Worm (Caenorhabditis elegans) whole organism, L4 larva: ENCODE data around the gene C14A4.7.
A peak's percentile ranks its signal among the peaks of the same experiment; 100 is the strongest.

Source experiments
- D1046.2 ChIP-seq: fragments of 200-800 bp; sonication (Bioruptor generic); IDR thresholded peaks from 2 replicates; pipeline ENCODE4 v1.3.6; 2022; ENCODE audit warnings: missing genetic modification characterization, missing compliant biosample characterization
- F10B5.3 ChIP-seq: sonication (generic microtip); optimal IDR thresholded peaks from 2 replicates; lab custom pipeline; 2016; ENCODE audit warnings: mild to moderate bottlenecking, missing genetic modification characterization, missing compliant biosample characterization
- F26F4.8 ChIP-seq: fragments of 200-800 bp; sonication (Bioruptor generic); conservative IDR thresholded peaks from 2 replicates; pipeline ENCODE4 v1.3.6; 2022; ENCODE audit warnings: missing genetic modification characterization, missing compliant biosample characterization
- Y105C5A.15 ChIP-seq: fragments of 200-800 bp; sonication (Bioruptor generic); IDR thresholded peaks from 2 replicates; pipeline ENCODE4 v1.3.6; 2022; ENCODE audit warnings: missing genetic modification characterization, missing compliant biosample characterization
- Y75B8A.6 ChIP-seq: fragments of 200-800 bp; sonication (Bioruptor generic); IDR thresholded peaks from 2 replicates; pipeline ENCODE4 v1.3.6; 2022; ENCODE audit warnings: missing genetic modification reagents, missing genetic modification characterization, missing compliant biosample characterization
- arid-1 ChIP-seq: fragments of 200-800 bp; sonication (Bioruptor generic); conservative IDR thresholded peaks from 2 replicates; pipeline ENCODE4 v1.3.6; 2022; ENCODE audit warnings: missing genetic modification reagents, missing genetic modification characterization, missing compliant biosample characterization
- ceh-28 ChIP-seq: fragments of 150-350 bp; optimal IDR thresholded peaks from 2 replicates; lab custom pipeline; 2014; ENCODE audit warnings: missing biosample characterization, missing genetic modification reagents, missing genetic modification characterization
- ceh-32 ChIP-seq: sonication (generic microtip); optimal IDR thresholded peaks from 2 replicates; lab custom pipeline; 2016; ENCODE audit warnings: mild to moderate bottlenecking, missing genetic modification characterization, missing compliant biosample characterization; ENCODE audit not compliant: poor library complexity
- ceh-62 ChIP-seq: sonication (generic microtip); optimal IDR thresholded peaks from 2 replicates; lab custom pipeline; 2017; ENCODE audit warnings: missing biosample characterization, missing genetic modification characterization
- ceh-82 ChIP-seq: sonication (generic microtip); optimal IDR thresholded peaks from 2 replicates; lab custom pipeline; 2017; ENCODE audit warnings: missing biosample characterization, missing genetic modification characterization
- ctbp-1 ChIP-seq: fragments of 200-800 bp; sonication (Bioruptor generic); IDR thresholded peaks from 2 replicates; pipeline ENCODE4 v1.3.6; 2022; ENCODE audit warnings: missing genetic modification reagents, missing genetic modification characterization, missing compliant biosample characterization
- dve-1 ChIP-seq: sonication (generic microtip); optimal IDR thresholded peaks from 2 replicates; lab custom pipeline; 2017; ENCODE audit warnings: antibody characterized with exemption, mild to moderate bottlenecking, missing genetic modification characterization, missing compliant biosample characterization; ENCODE audit not compliant: insufficient read depth
- egl-27 ChIP-seq: sonication (generic microtip); optimal IDR thresholded peaks from 3 replicates; lab custom pipeline; 2017; ENCODE audit warnings: missing biosample characterization, missing genetic modification reagents, missing genetic modification characterization
- egl-43 ChIP-seq: fragments of 200-800 bp; sonication (Bioruptor generic); IDR thresholded peaks from 2 replicates; pipeline ENCODE4 v1.3.6; 2022; ENCODE audit warnings: missing genetic modification reagents, missing genetic modification characterization, missing compliant biosample characterization
- fkh-10 ChIP-seq: fragments of 150-350 bp; optimal IDR thresholded peaks from 2 replicates; lab custom pipeline; 2014; ENCODE audit warnings: missing biosample characterization, missing genetic modification reagents, missing genetic modification characterization
- fos-1 ChIP-seq: fragments of 150-350 bp; optimal IDR thresholded peaks from 2 replicates; lab custom pipeline; 2014; ENCODE audit warnings: missing biosample characterization, missing genetic modification characterization
- hif-1 ChIP-seq, 2 experiments: sonication (generic microtip); optimal IDR thresholded peaks; 2 replicates each; lab custom pipeline; 2016 to 2017; ENCODE audit warnings: missing compliant biosample characterization in 2 of 2, missing genetic modification characterization in 2 of 2, missing genetic modification reagents in 2 of 2, missing genotype in 2 of 2, mild to moderate bottlenecking in 1 of 2
- hlh-11 ChIP-seq: fragments of 200-800 bp; sonication (Bioruptor generic); optimal IDR thresholded peaks from 2 replicates; lab custom pipeline; 2018; ENCODE audit warnings: mild to moderate bottlenecking, missing genetic modification characterization, missing compliant biosample characterization
- hmg-1.1 ChIP-seq: fragments of 200-800 bp; sonication (Bioruptor generic); IDR thresholded peaks from 2 replicates; pipeline ENCODE4 v1.3.6; 2022; ENCODE audit warnings: missing genetic modification reagents, missing genetic modification characterization, missing compliant biosample characterization
- jun-1 ChIP-seq: fragments of 150-350 bp; optimal IDR thresholded peaks from 2 replicates; lab custom pipeline; 2014; ENCODE audit warnings: missing biosample characterization, missing genetic modification reagents, missing genetic modification characterization
- lim-7 ChIP-seq: fragments of 200-800 bp; sonication (Bioruptor generic); IDR thresholded peaks from 2 replicates; pipeline ENCODE4 v1.3.6; 2022; ENCODE audit warnings: missing genetic modification characterization, missing compliant biosample characterization
- lin-13 ChIP-seq: fragments of 150-350 bp; optimal IDR thresholded peaks from 2 replicates; lab custom pipeline; 2014; ENCODE audit warnings: missing biosample characterization, missing genetic modification reagents, missing genetic modification characterization
- lin-15B ChIP-seq: fragments of 150-350 bp; sonication (generic microtip); optimal IDR thresholded peaks from 3 replicates; lab custom pipeline; 2014; ENCODE audit warnings: missing biosample characterization, missing genetic modification characterization
- lin-29 ChIP-seq: fragments of 200-800 bp; sonication (Bioruptor generic); IDR thresholded peaks from 2 replicates; pipeline ENCODE4 v1.3.6; 2022; ENCODE audit warnings: missing genetic modification reagents, missing genetic modification characterization, missing compliant biosample characterization
- madf-9 ChIP-seq: fragments of 200-800 bp; sonication (Bioruptor generic); conservative IDR thresholded peaks from 2 replicates; pipeline ENCODE4 v1.3.6; 2022; ENCODE audit warnings: missing genetic modification reagents, missing genetic modification characterization, missing compliant biosample characterization
- mdl-1 ChIP-seq, 2 experiments: fragments of 150-350 bp in 1 of 2; sonication (generic microtip) in 1 of 2; optimal IDR thresholded peaks; 2 replicates each; lab custom pipeline; 2014 to 2017; ENCODE audit warnings: missing biosample characterization in 2 of 2, missing genetic modification characterization in 2 of 2
- mdt-29 ChIP-seq: fragments of 200-800 bp; sonication (Bioruptor generic); IDR thresholded peaks from 2 replicates; pipeline ENCODE4 v1.3.6; 2022; ENCODE audit warnings: missing genetic modification reagents, missing genetic modification characterization, missing compliant biosample characterization
- mep-1 ChIP-seq: fragments of 150-350 bp; sonication (generic microtip); optimal IDR thresholded peaks from 3 replicates; lab custom pipeline; 2014; ENCODE audit warnings: missing biosample characterization, missing genetic modification characterization
- mes-2 ChIP-seq: sonication (generic microtip); optimal IDR thresholded peaks from 2 replicates; lab custom pipeline; 2016; ENCODE audit warnings: missing genotype, mild to moderate bottlenecking, missing genetic modification characterization, missing compliant biosample characterization; ENCODE audit not compliant: poor library complexity, severe bottlenecking
- nhr-111 ChIP-seq: fragments of 200-800 bp; sonication (Bioruptor generic); optimal IDR thresholded peaks from 2 replicates; lab custom pipeline; 2018; ENCODE audit warnings: mild to moderate bottlenecking, missing genetic modification characterization, missing compliant biosample characterization
- nhr-237 ChIP-seq: sonication (generic microtip); optimal IDR thresholded peaks from 2 replicates; lab custom pipeline; 2017; ENCODE audit warnings: missing biosample characterization, missing genetic modification characterization
- nhr-25 ChIP-seq: sonication (generic microtip); optimal IDR thresholded peaks from 2 replicates; lab custom pipeline; 2017; ENCODE audit warnings: missing genetic modification characterization, mild to moderate bottlenecking, missing compliant biosample characterization, antibody characterized with exemption, moderate library complexity, borderline replicate concordance; ENCODE audit not compliant: insufficient read depth
- nhr-41 ChIP-seq: fragments of 200-800 bp; sonication (Bioruptor generic); IDR thresholded peaks from 2 replicates; pipeline ENCODE4 v1.3.6; 2022; ENCODE audit warnings: missing genetic modification reagents, missing genetic modification characterization, missing compliant biosample characterization
- nhr-48 ChIP-seq: sonication (generic microtip); optimal IDR thresholded peaks from 2 replicates; lab custom pipeline; 2016; ENCODE audit warnings: mild to moderate bottlenecking, missing genetic modification characterization, missing compliant biosample characterization
- pha-4 ChIP-seq, 2 experiments: fragments of 150-350 bp in 1 of 2; fragments of 200-800 bp in 1 of 2; sonication (Bioruptor generic) in 1 of 2; IDR thresholded peaks in 1 of 2; optimal IDR thresholded peaks in 1 of 2; 2 replicates each; pipeline versions ENCODE4 v1.3.6 to Lab custom; 2014 to 2022; ENCODE audit warnings: missing genetic modification characterization in 2 of 2, missing genetic modification reagents in 2 of 2, missing biosample characterization in 1 of 2, missing compliant biosample characterization in 1 of 2
- php-3 ChIP-seq: fragments of 200-800 bp; sonication (Bioruptor generic); IDR thresholded peaks from 2 replicates; pipeline ENCODE4 v1.3.6; 2022; ENCODE audit warnings: missing genetic modification reagents, missing genetic modification characterization, missing compliant biosample characterization
- rbr-2 ChIP-seq: sonication (generic microtip); optimal IDR thresholded peaks from 2 replicates; lab custom pipeline; 2016; ENCODE audit warnings: missing genotype, missing genetic modification characterization, missing compliant biosample characterization
- snpc-1.2 ChIP-seq: fragments of 200-800 bp; sonication (Bioruptor generic); IDR thresholded peaks from 2 replicates; pipeline ENCODE4 v1.3.6; 2022; ENCODE audit warnings: missing genetic modification reagents, missing genetic modification characterization, missing compliant biosample characterization
- spr-1 ChIP-seq: sonication (generic microtip); optimal IDR thresholded peaks from 2 replicates; lab custom pipeline; 2016; ENCODE audit warnings: mild to moderate bottlenecking, missing genetic modification characterization, missing compliant biosample characterization
- spr-3 ChIP-seq: fragments of 200-800 bp; sonication (Bioruptor generic); optimal IDR thresholded peaks from 2 replicates; lab custom pipeline; 2018; ENCODE audit warnings: mild to moderate bottlenecking, missing genetic modification characterization, missing compliant biosample characterization
- tag-97 ChIP-seq: fragments of 200-800 bp; sonication (Bioruptor generic); IDR thresholded peaks from 2 replicates; pipeline ENCODE4 v1.3.6; 2022; ENCODE audit warnings: missing genetic modification characterization, missing compliant biosample characterization
- unc-130 ChIP-seq: sonication (generic microtip); optimal IDR thresholded peaks from 2 replicates; lab custom pipeline; 2016; ENCODE audit warnings: missing genetic modification reagents, missing genetic modification characterization, missing compliant biosample characterization
- zfp-2 ChIP-seq: sonication (generic microtip); optimal IDR thresholded peaks from 2 replicates; lab custom pipeline; 2016; ENCODE audit warnings: mild to moderate bottlenecking, missing genetic modification characterization, missing compliant biosample characterization
- zfp-3 ChIP-seq: fragments of 200-800 bp; sonication (Bioruptor generic); conservative IDR thresholded peaks from 2 replicates; pipeline ENCODE4 v1.3.6; 2022; ENCODE audit warnings: missing genetic modification reagents, missing genetic modification characterization, missing compliant biosample characterization
- zip-11 ChIP-seq: fragments of 200-800 bp; sonication (Bioruptor generic); IDR thresholded peaks from 2 replicates; pipeline ENCODE4 v1.3.6; 2022; ENCODE audit warnings: missing genetic modification characterization, missing compliant biosample characterization

The C14A4.7 gene

DNA sequence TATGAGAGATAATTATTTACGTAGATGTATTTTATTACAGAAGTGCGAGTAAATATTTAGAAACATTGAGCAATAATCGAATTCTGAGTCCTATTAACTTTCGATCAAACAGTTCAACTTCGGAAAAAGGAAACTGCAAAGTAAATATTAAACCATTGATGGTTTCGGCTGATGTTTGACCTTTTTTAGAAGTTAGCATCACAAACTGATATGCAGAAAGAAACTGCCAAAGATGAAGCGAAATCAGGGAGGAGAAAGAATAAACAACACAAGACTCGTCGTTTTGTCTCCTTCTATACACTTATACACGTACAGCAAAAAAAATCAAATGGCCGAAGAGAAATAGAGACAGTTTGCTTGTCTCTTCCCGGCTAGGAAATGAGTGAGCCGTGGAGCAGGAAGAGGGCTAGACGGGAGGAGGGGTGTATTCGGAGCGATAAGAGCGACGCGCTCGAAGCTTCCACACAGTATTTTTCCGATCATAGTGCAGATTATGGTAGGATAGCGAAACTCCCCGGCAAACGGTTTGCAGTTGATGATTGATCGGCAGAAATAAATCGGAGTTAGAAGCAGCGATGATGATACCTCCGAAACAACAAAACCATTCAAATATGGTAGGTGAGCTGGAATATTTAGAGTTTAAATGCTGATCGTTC lies 39.7 kb downstream of the C14A4.7 start (continued):
- no peak for TF ChIP-seq rbr-2
- TF ChIP-seq nhr-48 (tag; lab: Kevin White, UChicago) = no peak
- TF ChIP-seq zfp-2 (tag; lab: Kevin White, UChicago) = no peak
- TF ChIP-seq hlh-11 (tag; lab: Kevin White, UChicago) = peak; percentile 36
- TF ChIP-seq, all 104 proteins: peak for 18

DNA sequence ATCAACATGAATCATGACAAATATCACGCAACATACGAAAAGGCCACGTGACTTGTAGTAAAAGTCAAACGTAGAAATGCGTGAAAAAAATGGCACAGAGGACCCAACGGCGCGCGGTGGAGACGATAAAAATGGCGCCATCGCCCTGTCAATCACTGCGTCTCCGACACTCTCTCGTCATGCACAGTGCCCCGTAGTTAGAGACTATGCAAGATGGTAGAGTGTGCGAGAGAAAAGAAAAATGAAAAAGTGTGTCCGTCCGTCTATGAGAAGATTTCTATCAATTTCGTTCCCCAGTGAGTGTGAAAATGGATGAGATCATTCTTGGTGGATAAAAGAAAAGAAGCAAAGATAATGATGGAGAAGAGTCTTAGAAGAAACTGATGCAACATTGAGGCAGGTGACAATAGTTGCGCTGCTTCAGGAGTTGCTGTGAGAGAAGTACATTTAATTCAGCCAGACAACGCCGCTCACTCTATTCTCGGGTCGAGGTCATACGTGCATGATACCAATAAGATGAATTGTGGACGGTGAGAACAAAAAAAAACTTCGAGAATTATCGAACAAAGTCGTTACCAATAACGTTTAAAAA lies 40.8 kb downstream of the C14A4.7 start:
- no peak for TF ChIP-seq ceh-32 (tag; lab: Kevin White, UChicago)
- no peak for TF ChIP-seq ceh-62 (tag; lab: Kevin White, UChicago)
- peak in 1 of 2 experiments; percentile 49 for TF ChIP-seq hif-1 (tag; optimal IDR thresholded peaks at IDR 0.05; lab: Kevin White, UChicago)
- no peak for TF ChIP-seq ceh-82 (tag; lab: Kevin White, UChicago)
- TF ChIP-seq jun-1 = no peak
- TF ChIP-seq nhr-111 = peak; percentile 15
- TF ChIP-seq egl-43 (GFP tag; lab: Robert Waterston, UW) = peak; percentile 3; the same call in 1 of the 2 replicates
- TF ChIP-seq php-3 = peak; percentile 67
- TF ChIP-seq spr-3 (GFP tag; lab: Kevin White, UChicago) = no peak
- peak; percentile 57; the same call in 1 of the 2 replicates for TF ChIP-seq hmg-1.1 (GFP tag; lab: Robert Waterston, UW)
- no peak for TF ChIP-seq zip-11
- no peak for TF ChIP-seq D1046.2 (GFP tag; lab: Robert Waterston, UW)
- TF ChIP-seq F26F4.8 (GFP tag; lab: Robert Waterston, UW) = no peak
- peak; percentile 72 for TF ChIP-seq mep-1 (tag; lab: Kevin White, UChicago)
- TF ChIP-seq lin-13 (GFP tag; lab: Kevin White, UChicago) = peak; percentile 44
- peak; percentile 43 to 47 for TF ChIP-seq mdl-1 (tag; optimal IDR thresholded peaks at IDR 0.05; lab: Kevin White, UChicago)
- TF ChIP-seq F10B5.3 (tag; lab: Kevin White, UChicago) = no peak
- TF ChIP-seq tag-97 = no peak
- peak; percentile 52; the same call in 1 of the 2 replicates for TF ChIP-seq nhr-41 (GFP tag; lab: Robert Waterston, UW)
- TF ChIP-seq rbr-2 = no peak
- no peak for TF ChIP-seq unc-130 (GFP tag; lab: Kevin White, UChicago)
- TF ChIP-seq madf-9 = 0 out of 2 replicates have a peak, but pooled peaks have one; percentile 12
- no peak for TF ChIP-seq nhr-237
- TF ChIP-seq mes-2 (tag; lab: Kevin White, UChicago) = peak; percentile 48
- no peak for TF ChIP-seq snpc-1.2 (GFP tag; lab: Robert Waterston, UW)
- peak; percentile 35 for TF ChIP-seq spr-1 (tag; lab: Kevin White, UChicago)
- no peak for TF ChIP-seq pha-4 (GFP tag; IDR thresholded peaks at IDR 0.05; lab: Robert Waterston, UW)
- no peak for TF ChIP-seq pha-4 (tag; optimal IDR thresholded peaks at IDR 0.05; lab: Kevin White, UChicago)
- 0 out of 2 replicates have a peak, but pooled peaks have one; percentile 13 for TF ChIP-seq Y105C5A.15
- TF ChIP-seq nhr-48 (tag; lab: Kevin White, UChicago) = peak; percentile 69
- TF ChIP-seq lin-15B (tag; lab: Kevin White, UChicago) = no peak
- peak; percentile 85 for TF ChIP-seq mdt-29 (GFP tag; lab: Robert Waterston, UW)
- no peak for TF ChIP-seq ceh-28 (tag; lab: Kevin White, UChicago)
- TF ChIP-seq lim-7 (GFP tag; lab: Robert Waterston, UW) = no peak
- no peak for TF ChIP-seq fkh-10 (GFP tag; lab: Kevin White, UChicago)
- no peak for TF ChIP-seq fos-1 (tag; lab: Kevin White, UChicago)
- peak; percentile 31 for TF ChIP-seq zfp-3 (GFP tag; lab: Robert Waterston, UW)
- no peak for TF ChIP-seq Y75B8A.6 (GFP tag; lab: Robert Waterston, UW)
- TF ChIP-seq egl-27 = no peak
- no peak; the same call in 1 of the 2 replicates for TF ChIP-seq lin-29 (GFP tag; lab: Robert Waterston, UW)
- no peak; the same call in 1 of the 2 replicates for TF ChIP-seq arid-1 (GFP tag; lab: Robert Waterston, UW)
- 0 out of 2 replicates have a peak, but pooled peaks have one; percentile 45 for TF ChIP-seq ctbp-1 (GFP tag; lab: Robert Waterston, UW)
- TF ChIP-seq dve-1 (tag; lab: Kevin White, UChicago) = peak; percentile 60
- TF ChIP-seq nhr-25 (tag; lab: Kevin White, UChicago) = peak; percentile 40
